Fruit fly (Drosophila melanogaster): ENCODE measurements around the gene CG17219.

Gene CG17219

dm6 chr2L:3058772-3059623, 29.9 kb downstream of the CG17219 start (continued):
- TF ChIP-seq nau (GFP tag; optimal IDR thresholded peaks at IDR 0.05): no peak
- TF ChIP-seq CG3726 (GFP tag; IDR thresholded peaks at IDR 0.05): no peak
- no peak for TF ChIP-seq ATbp (GFP tag; optimal IDR thresholded peaks at IDR 0.05)
- peak; percentile 1 for TF ChIP-seq Hsf (GFP tag; optimal IDR thresholded peaks at IDR 0.05)
- no peak for TF ChIP-seq gsb-n (tag; optimal IDR thresholded peaks at IDR 0.05)
- no peak for TF ChIP-seq CG11723 (GFP tag; optimal IDR thresholded peaks at IDR 0.05)
- no peak for TF ChIP-seq CG12769 (tag; optimal IDR thresholded peaks at IDR 0.05)
- TF ChIP-seq Lhr (GFP tag; optimal IDR thresholded peaks at IDR 0.05): no peak
- peak; percentile 60 for TF ChIP-seq lmd (GFP tag; IDR thresholded peaks at IDR 0.05)
- TF ChIP-seq jing (GFP tag; optimal IDR thresholded peaks at IDR 0.05): no peak
- TF ChIP-seq bowl (GFP tag; IDR thresholded peaks at IDR 0.05): no peak
- TF ChIP-seq CG31388 (GFP tag; optimal IDR thresholded peaks at IDR 0.05): no peak
- no peak for TF ChIP-seq CG18011 (GFP tag; optimal IDR thresholded peaks at IDR 0.05)
- TF ChIP-seq HLHmδ (GFP tag; optimal IDR thresholded peaks at IDR 0.05): no peak
- no peak for TF ChIP-seq dmrt99B (tag; optimal IDR thresholded peaks at IDR 0.05)
- TF ChIP-seq E2f2 (GFP tag; IDR thresholded peaks at IDR 0.05): peak; percentile 43; the same call in 1 of the 2 replicates
- TF ChIP-seq CG31224 (GFP tag; IDR thresholded peaks at IDR 0.05): no peak; the same call in 1 of the 2 replicates
- no peak for TF ChIP-seq nerfin-1 (tag; optimal IDR thresholded peaks at IDR 0.05)
- TF ChIP-seq lbe (GFP tag; optimal IDR thresholded peaks at IDR 0.05): no peak
- TF ChIP-seq Dp (GFP tag; optimal IDR thresholded peaks at IDR 0.05): peak; percentile 21
- TF ChIP-seq Mad (GFP tag; optimal IDR thresholded peaks at IDR 0.05): no peak
- TF ChIP-seq Sry-β (GFP tag; optimal IDR thresholded peaks at IDR 0.05): no peak
- peak; percentile 3 for TF ChIP-seq NfI (GFP tag; optimal IDR thresholded peaks at IDR 0.05)
- peak in 1 of 2 experiments; percentile 13 for TF ChIP-seq bsh (GFP tag; optimal IDR thresholded peaks at IDR 0.05)
- TF ChIP-seq Max (GFP tag; optimal IDR thresholded peaks at IDR 0.05): no peak
- peak; percentile 74 for TF ChIP-seq CG9932 (GFP tag; IDR thresholded peaks at IDR 0.05)
- TF ChIP-seq CG1792 (GFP tag; optimal IDR thresholded peaks at IDR 0.05): no peak
- peak; percentile 47 for TF ChIP-seq Xrp1 (GFP tag; IDR thresholded peaks at IDR 0.05)
- TF ChIP-seq al (GFP tag; IDR thresholded peaks at IDR 0.05): peak; percentile 58
- no peak for TF ChIP-seq bbx (GFP tag; IDR thresholded peaks at IDR 0.05; ENCODE audit: partially characterized antibody)
- TF ChIP-seq insv (GFP tag; optimal IDR thresholded peaks at IDR 0.05): no peak
- no peak for TF ChIP-seq Dref (GFP tag; IDR thresholded peaks at IDR 0.05)
- TF ChIP-seq zfh1 (GFP tag; IDR thresholded peaks at IDR 0.05): peak; percentile 44; the same call in 1 of the 3 replicates
- TF ChIP-seq pnt (GFP tag; optimal IDR thresholded peaks at IDR 0.05): no peak
- TF ChIP-seq Fer3 (tag; optimal IDR thresholded peaks at IDR 0.05): peak; percentile 30
- TF ChIP-seq CG10209 (GFP tag; optimal IDR thresholded peaks at IDR 0.05): peak; percentile 21
- TF ChIP-seq CG12155 (GFP tag; optimal IDR thresholded peaks at IDR 0.05): no peak
- TF ChIP-seq esg (GFP tag; conservative IDR thresholded peaks at IDR 0.05): no peak
- no peak for TF ChIP-seq psq (GFP tag; optimal IDR thresholded peaks at IDR 0.05)
- TF ChIP-seq CG11456 (GFP tag; IDR thresholded peaks at IDR 0.05): no peak
- TF ChIP-seq Lpt (GFP tag; optimal IDR thresholded peaks at IDR 0.05): no peak
- TF ChIP-seq ind (GFP tag; optimal IDR thresholded peaks at IDR 0.05): peak; percentile 5
- TF ChIP-seq trh (GFP tag; optimal IDR thresholded peaks at IDR 0.05): no peak
- no peak for TF ChIP-seq CG8924 (tag; optimal IDR thresholded peaks at IDR 0.05)
- peak; percentile 38 for TF ChIP-seq CG9727 (GFP tag; optimal IDR thresholded peaks at IDR 0.05)
- TF ChIP-seq ash1 (GFP tag; optimal IDR thresholded peaks at IDR 0.05): no peak
- no peak for TF ChIP-seq az2 (GFP tag; optimal IDR thresholded peaks at IDR 0.05)
- TF ChIP-seq CG9609 (GFP tag; optimal IDR thresholded peaks at IDR 0.05): peak; percentile 19
- no peak for TF ChIP-seq CG15601 (tag; optimal IDR thresholded peaks at IDR 0.05)

All from whole organism, embryonic.